Fruit fly (Drosophila melanogaster) whole organism, embryonic: ENCODE data around the gene CG8993.

Experiments used
- CG10431 ChIP-seq: fragments of 200-800 bp; sonication (Bioruptor generic); optimal IDR thresholded peaks from 3 replicates; lab custom pipeline; 2018; ENCODE audit warnings: missing biosample characterization, mild to moderate bottlenecking, missing genetic modification characterization
- CG11085 ChIP-seq: fragments of 200-800 bp; sonication (Bioruptor generic); IDR thresholded peaks from 2 replicates; pipeline ENCODE4 v1.3.6; 2022; ENCODE audit warnings: missing biosample characterization, missing genetic modification characterization
- CG11504 ChIP-seq: fragments of 200-800 bp; sonication (Bioruptor generic); optimal IDR thresholded peaks from 3 replicates; lab custom pipeline; 2019; ENCODE audit warnings: missing biosample characterization, mild to moderate bottlenecking, missing genetic modification characterization, moderate library complexity
- CG13894 ChIP-seq: fragments of 200-800 bp; sonication (Bioruptor generic); optimal IDR thresholded peaks from 3 replicates; lab custom pipeline; 2018; ENCODE audit warnings: missing biosample characterization, mild to moderate bottlenecking, missing genetic modification characterization, moderate library complexity
- CG17359 ChIP-seq: fragments of 200-800 bp; sonication (Bioruptor generic); optimal IDR thresholded peaks from 3 replicates; lab custom pipeline; 2018; ENCODE audit warnings: missing biosample characterization, mild to moderate bottlenecking, missing genetic modification characterization, moderate library complexity
- CG18599 ChIP-seq: fragments of 200-800 bp; sonication (Bioruptor generic); optimal IDR thresholded peaks from 3 replicates; lab custom pipeline; 2017; ENCODE audit warnings: missing biosample characterization, missing genetic modification characterization, mild to moderate bottlenecking, moderate library complexity, missing genetic modification reagents
- CG2678 ChIP-seq: fragments of 200-800 bp; sonication (Bioruptor generic); optimal IDR thresholded peaks from 3 replicates; lab custom pipeline; 2019; ENCODE audit warnings: missing biosample characterization, mild to moderate bottlenecking, missing genetic modification characterization, moderate library complexity
- CG2889 ChIP-seq: fragments of 200-800 bp; sonication (Bioruptor generic); IDR thresholded peaks from 3 replicates; pipeline ENCODE4 v1.3.6; 2022; ENCODE audit warnings: missing biosample characterization, missing genetic modification characterization
- CG30403 ChIP-seq: fragments of 200-800 bp; sonication (Bioruptor generic); optimal IDR thresholded peaks from 3 replicates; lab custom pipeline; 2016; ENCODE audit warnings: missing biosample characterization, missing genetic modification characterization
- CG30431 ChIP-seq: fragments of 200-800 bp; sonication (Bioruptor generic); optimal IDR thresholded peaks from 2 replicates; lab custom pipeline; 2017; ENCODE audit warnings: missing biosample characterization, missing genetic modification characterization
- CG32772 ChIP-seq: fragments of 200-800 bp; sonication (Bioruptor generic); IDR thresholded peaks from 2 replicates; pipeline ENCODE4 v1.3.6; 2022; ENCODE audit warnings: missing biosample characterization, missing genetic modification characterization
- CG34422 ChIP-seq: fragments of 200-800 bp; sonication (Bioruptor generic); IDR thresholded peaks from 3 replicates; pipeline ENCODE4 v1.3.6; 2022; ENCODE audit warnings: missing biosample characterization, missing genetic modification characterization
- CG9437 ChIP-seq: fragments of 200-800 bp; sonication (Bioruptor generic); optimal IDR thresholded peaks from 2 replicates; lab custom pipeline; 2018; ENCODE audit warnings: missing biosample characterization, mild to moderate bottlenecking, missing genetic modification characterization
- Ets65A ChIP-seq: fragments of 200-800 bp; sonication (Bioruptor generic); peaks from one replicate; lab custom pipeline; 2016; ENCODE audit warnings: missing biosample characterization, missing genetic modification characterization
- Fer1 ChIP-seq: fragments of 200-800 bp; sonication (Bioruptor generic); optimal IDR thresholded peaks from 2 replicates; lab custom pipeline; 2017; ENCODE audit warnings: missing biosample characterization, mild to moderate bottlenecking, missing genetic modification characterization
- Hr39 ChIP-seq: fragments of >200 bp; optimal IDR thresholded peaks from 2 replicates; lab custom pipeline; 2017
- Hr51 ChIP-seq, 2 experiments: fragments of 200-800 bp; sonication (Bioruptor generic); optimal IDR thresholded peaks; 2 replicates in 1 of 2; 3 replicates in 1 of 2; lab custom pipeline; 2016 to 2018; ENCODE audit warnings: missing biosample characterization in 2 of 2, missing genetic modification characterization in 2 of 2, mild to moderate bottlenecking in 1 of 2, moderate library complexity in 1 of 2
- Med ChIP-seq: fragments of 200-800 bp; sonication (Bioruptor generic); peaks from one replicate; lab custom pipeline; 2016; ENCODE audit warnings: missing biosample characterization, missing genetic modification characterization, mild to moderate bottlenecking, inconsistent platforms, moderate library complexity
- caup ChIP-seq: fragments of 200-800 bp; sonication (Bioruptor generic); optimal IDR thresholded peaks from 3 replicates; lab custom pipeline; 2017; ENCODE audit warnings: missing biosample characterization, mild to moderate bottlenecking, missing genetic modification characterization, moderate library complexity; ENCODE audit not compliant: severe bottlenecking
- crol ChIP-seq: fragments of 200-800 bp; sonication (Bioruptor generic); IDR thresholded peaks from 2 replicates; pipeline ENCODE4 v1.3.6; 2022; ENCODE audit warnings: missing biosample characterization, missing genetic modification characterization
- esg ChIP-seq: fragments of 200-800 bp; sonication (Bioruptor generic); conservative IDR thresholded peaks from 2 replicates; pipeline ENCODE4 v1.3.6; 2022; ENCODE audit warnings: missing biosample characterization, missing genetic modification characterization
- gsb ChIP-seq: fragments of 200-800 bp; sonication (Bioruptor generic); IDR thresholded peaks from 2 replicates; pipeline ENCODE4 v1.3.6; 2022; ENCODE audit warnings: missing biosample characterization, missing genetic modification characterization
- lab ChIP-seq: fragments of 200-800 bp; sonication (Bioruptor generic); optimal IDR thresholded peaks from 3 replicates; lab custom pipeline; 2017; ENCODE audit warnings: missing biosample characterization, missing genetic modification characterization, mild to moderate bottlenecking, moderate library complexity, missing genetic modification reagents
- mirr ChIP-seq: fragments of 200-800 bp; sonication (Bioruptor generic); optimal IDR thresholded peaks from 3 replicates; lab custom pipeline; 2018; ENCODE audit warnings: missing biosample characterization, mild to moderate bottlenecking, missing genetic modification characterization
- nom ChIP-seq: fragments of 200-800 bp; sonication (Bioruptor generic); optimal IDR thresholded peaks from 2 replicates; lab custom pipeline; 2017; ENCODE audit warnings: missing biosample characterization, missing genetic modification characterization, mild to moderate bottlenecking, moderate library complexity, missing genetic modification reagents
- pita ChIP-seq: fragments of 200-800 bp; sonication (Bioruptor generic); optimal IDR thresholded peaks from 2 replicates; lab custom pipeline; 2017; ENCODE audit warnings: missing biosample characterization, mild to moderate bottlenecking, missing genetic modification characterization
- row ChIP-seq: fragments of 200-800 bp; sonication (Bioruptor generic); IDR thresholded peaks from 3 replicates; pipeline ENCODE4 v1.3.6; 2022; ENCODE audit warnings: missing biosample characterization, missing genetic modification characterization
- sens ChIP-seq: fragments of 200-800 bp; sonication (Bioruptor generic); peaks from one replicate; lab custom pipeline; 2016; ENCODE audit warnings: missing biosample characterization, missing genetic modification characterization
- slbo ChIP-seq: fragments of 200-800 bp; sonication (Bioruptor generic); IDR thresholded peaks from 2 replicates; pipeline ENCODE4 v1.3.6; 2022; ENCODE audit warnings: missing biosample characterization, missing genetic modification characterization
- sqz ChIP-seq: fragments of 200-800 bp; sonication (Bioruptor generic); optimal IDR thresholded peaks from 3 replicates; lab custom pipeline; 2018; ENCODE audit warnings: missing biosample characterization, mild to moderate bottlenecking, missing genetic modification characterization
- tll ChIP-seq, 2 experiments: fragments of 200-800 bp in 1 of 2; fragments of >200 bp in 1 of 2; sonication (Bioruptor generic) in 1 of 2; optimal IDR thresholded peaks; 2 replicates each; lab custom pipeline; 2017 to 2019; ENCODE audit warnings: missing biosample characterization in 2 of 2, missing genetic modification characterization in 2 of 2, mild to moderate bottlenecking in 1 of 2, moderate library complexity in 1 of 2

The CG8993 gene

DNA sequence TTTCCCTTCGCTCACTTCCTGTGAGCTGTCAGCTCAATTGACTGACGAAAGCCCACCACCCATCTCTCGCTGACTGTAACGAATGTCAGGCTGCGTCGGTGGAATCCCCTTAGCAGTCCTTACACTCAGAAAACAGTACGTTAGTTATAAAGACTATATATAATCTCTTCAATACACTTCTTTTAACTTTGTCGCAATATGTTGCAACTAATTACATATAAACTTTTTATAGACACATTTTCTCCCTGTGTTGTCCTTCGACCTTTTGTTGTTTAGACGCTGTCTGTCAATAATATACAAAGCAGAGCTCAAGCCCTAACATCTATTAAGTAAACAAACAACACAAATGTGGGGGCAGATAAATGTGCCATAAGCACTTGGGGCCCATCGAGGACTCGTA lies 49.1 kb downstream of the CG8993 start:
- no peak for TF ChIP-seq CG30431
- peak; percentile 12 for TF ChIP-seq caup (GFP tag; lab: Kevin White, UChicago)
- peak; percentile 36 for TF ChIP-seq sens
- TF ChIP-seq CG13894 (tag; lab: Kevin White, UChicago), result peak; percentile 4
- peak; percentile 63 for TF ChIP-seq CG18599 (GFP tag; lab: Kevin White, UChicago)
- TF ChIP-seq row (GFP tag; lab: Robert Waterston, UW), result peak; percentile 32; the same call in 1 of the 3 replicates
- peak; percentile 34 for TF ChIP-seq Fer1
- 0 out of 3 replicates have a peak, but pooled peaks have one; percentile 12 for TF ChIP-seq CG2889 (GFP tag; lab: Robert Waterston, UW)
- no peak for TF ChIP-seq nom
- peak; percentile 1 for TF ChIP-seq CG17359
- peak; percentile 27 for TF ChIP-seq CG2678 (tag; lab: Kevin White, UChicago)
- no peak for TF ChIP-seq CG32772
- peak; percentile 20 for TF ChIP-seq mirr (GFP tag; lab: Kevin White, UChicago)
- TF ChIP-seq esg (GFP tag; lab: Robert Waterston, UW), result no peak
- TF ChIP-seq gsb, result no peak
- no peak for TF ChIP-seq CG11085 (GFP tag; lab: Robert Waterston, UW)
- TF ChIP-seq lab, result peak; percentile 53
- TF ChIP-seq CG9437 (GFP tag; lab: Kevin White, UChicago), result no peak
- peak; percentile 66 for TF ChIP-seq Med (GFP tag; lab: Kevin White, UChicago)
- peak in 1 of 2 experiments; percentile 15 for TF ChIP-seq Hr51 (GFP tag; optimal IDR thresholded peaks at IDR 0.05; lab: Kevin White, UChicago)
- peak; percentile 40; the same call in 1 of the 2 replicates for TF ChIP-seq slbo (GFP tag; lab: Robert Waterston, UW)
- no peak for TF ChIP-seq CG10431 (GFP tag; lab: Kevin White, UChicago)
- no peak for TF ChIP-seq pita (GFP tag; lab: Kevin White, UChicago)
- TF ChIP-seq Ets65A, result peak; percentile 83
- 0 out of 3 replicates have a peak, but pooled peaks have one; percentile 11 for TF ChIP-seq CG34422
- TF ChIP-seq tll (GFP tag; optimal IDR thresholded peaks at IDR 0.05; lab: Kevin White, UChicago), result no peak
- TF ChIP-seq Hr39 (lab: Kevin White, UChicago), result no peak
- peak; percentile 18 for TF ChIP-seq CG11504 (tag; lab: Kevin White, UChicago)
- TF ChIP-seq CG30403 (GFP tag; lab: Kevin White, UChicago), result no peak
- no peak for TF ChIP-seq sqz (GFP tag; lab: Kevin White, UChicago)
- TF ChIP-seq crol (GFP tag; lab: Robert Waterston, UW), result 0 out of 2 replicates have a peak, but pooled peaks have one; percentile 8
- TF ChIP-seq, all 482 proteins: peak for 18
